Fruit fly (Drosophila melanogaster): ENCODE measurements around the gene Drep4.

dm6 chr2L:13325823-13326222, 39.6 kb upstream of the Drep4 start:
- TF ChIP-seq h (optimal IDR thresholded peaks at IDR 0.05): no peak
- no peak for TF ChIP-seq ttk (optimal IDR thresholded peaks at IDR 0.05)
- no peak for TF ChIP-seq Myc (optimal IDR thresholded peaks at IDR 0.05)
- TF ChIP-seq insv (optimal IDR thresholded peaks at IDR 0.05): no peak
- no peak for TF ChIP-seq Sin3A (optimal IDR thresholded peaks at IDR 0.05)
- TF ChIP-seq psq (optimal IDR thresholded peaks at IDR 0.05): no peak
